Worm (Caenorhabditis elegans) whole organism, midembryonic: ENCODE measurements around the gene cutl-3.

Experiments used
- T22C8.4 ChIP-seq: fragments of 200-800 bp; sonication (Bioruptor generic); IDR thresholded peaks from 2 replicates; pipeline ENCODE4 v1.3.6; 2022; ENCODE audit warnings: missing genetic modification characterization, missing compliant biosample characterization
- cog-1 ChIP-seq: sonication (generic microtip); optimal IDR thresholded peaks from 2 replicates; lab custom pipeline; 2016; ENCODE audit warnings: missing genetic modification characterization, missing compliant biosample characterization
- flt-1 ChIP-seq: fragments of 200-800 bp; sonication (Bioruptor generic); IDR thresholded peaks from 2 replicates; pipeline ENCODE4 v1.3.6; 2022; ENCODE audit warnings: missing genetic modification characterization, missing compliant biosample characterization
- klf-2 ChIP-seq: fragments of 200-800 bp; sonication (Bioruptor generic); conservative IDR thresholded peaks from 2 replicates; pipeline ENCODE4 v1.3.6; 2022; ENCODE audit warnings: missing genetic modification reagents, missing genetic modification characterization, missing compliant biosample characterization
- med-1 ChIP-seq: sonication (generic microtip); optimal IDR thresholded peaks from 2 replicates; lab custom pipeline; 2017; ENCODE audit warnings: missing genetic modification characterization, mild to moderate bottlenecking, missing compliant biosample characterization, antibody characterized with exemption, missing genetic modification reagents; ENCODE audit not compliant: insufficient read depth
- ref-1 ChIP-seq: fragments of 200-800 bp; sonication (Bioruptor generic); conservative IDR thresholded peaks from 2 replicates; pipeline ENCODE4 v1.3.6; 2022; ENCODE audit warnings: missing genetic modification reagents, missing genetic modification characterization, missing compliant biosample characterization
- tab-1 ChIP-seq: fragments of 200-800 bp; sonication (Bioruptor generic); IDR thresholded peaks from 2 replicates; pipeline ENCODE4 v1.3.6; 2022; ENCODE audit warnings: missing genetic modification characterization, missing compliant biosample characterization
- ztf-23 ChIP-seq: fragments of 200-800 bp; sonication (Bioruptor generic); IDR thresholded peaks from 2 replicates; pipeline ENCODE4 v1.3.6; 2022; ENCODE audit warnings: missing genetic modification reagents, missing genetic modification characterization, missing compliant biosample characterization
- ztf-29 ChIP-seq: fragments of 200-800 bp; sonication (Bioruptor generic); IDR thresholded peaks from 2 replicates; pipeline ENCODE4 v1.3.6; 2022; ENCODE audit warnings: missing genetic modification reagents, missing genetic modification characterization, missing compliant biosample characterization

cutl-3 gene

ce11 chrX:14961471-14961870 lies 37.5 kb downstream of the cutl-3 start, which contains the start of gene idpp-3:
Gene idpp-3 (minus strand): TSS chrX:14961571.
- no peak for TF ChIP-seq med-1
- no peak for TF ChIP-seq tab-1
- no peak for TF ChIP-seq flt-1 (GFP tag; lab: Robert Waterston, UW)
- no peak for TF ChIP-seq klf-2 (GFP tag; lab: Robert Waterston, UW)
- TF ChIP-seq T22C8.4 = no peak
- no peak for TF ChIP-seq ztf-29 (GFP tag; lab: Robert Waterston, UW)
- no peak for TF ChIP-seq cog-1 (tag; lab: Kevin White, UChicago)
- no peak for TF ChIP-seq ref-1 (GFP tag; lab: Robert Waterston, UW)
- no peak for TF ChIP-seq ztf-23

- TF ChIP-seq tab-1 (no peak; the same call in 1 of the 2 replicates), klf-2 (GFP tag; lab: Robert Waterston, UW) (no peak), med-1 (no peak), ztf-29 (GFP tag; lab: Robert Waterston, UW) (no peak), T22C8.4 (no peak), ref-1 (GFP tag; lab: Robert Waterston, UW) (no peak), cog-1 (tag; lab: Kevin White, UChicago) (no peak), ztf-23 (no peak), flt-1 (GFP tag; lab: Robert Waterston, UW) (no peak)
Measured at ce11 chrX:14960841-14961240, 38.2 kb downstream of the cutl-3 start.

- no peak for TF ChIP-seq T22C8.4
- no peak for TF ChIP-seq med-1
- no peak for TF ChIP-seq tab-1
- no peak for TF ChIP-seq klf-2 (GFP tag; lab: Robert Waterston, UW)
Measured at ce11 chrX:14959393-14960073, 39.5 kb downstream of the cutl-3 start.

DNA sequence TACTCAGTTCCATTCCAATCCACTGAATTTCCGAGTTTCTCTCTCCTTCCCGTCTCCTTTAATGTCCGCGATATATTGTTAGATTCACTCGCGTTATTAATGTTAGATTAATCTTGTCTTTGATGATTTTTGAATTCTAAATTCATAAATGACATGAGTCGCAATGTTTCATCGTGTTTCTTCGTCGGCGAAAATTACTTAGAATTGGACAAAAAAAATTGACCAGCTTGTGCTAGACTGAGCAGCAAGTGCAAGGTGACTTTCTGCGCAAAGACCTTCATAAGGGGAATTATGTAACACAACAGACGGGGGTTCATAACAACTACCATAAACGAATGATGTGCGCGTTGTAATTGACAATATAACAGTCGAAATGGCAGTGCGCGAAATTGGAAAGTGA lies 40.6 kb downstream of the cutl-3 start:
- TF ChIP-seq ref-1 (GFP tag; lab: Robert Waterston, UW) = no peak
- TF ChIP-seq cog-1 (tag; lab: Kevin White, UChicago) = no peak
- TF ChIP-seq med-1 = no peak
- no peak for TF ChIP-seq ztf-29 (GFP tag; lab: Robert Waterston, UW)
- TF ChIP-seq T22C8.4 = no peak
- TF ChIP-seq ztf-23 = no peak
- no peak for TF ChIP-seq tab-1
- TF ChIP-seq flt-1 (GFP tag; lab: Robert Waterston, UW) = no peak
- TF ChIP-seq klf-2 (GFP tag; lab: Robert Waterston, UW) = no peak

DNA sequence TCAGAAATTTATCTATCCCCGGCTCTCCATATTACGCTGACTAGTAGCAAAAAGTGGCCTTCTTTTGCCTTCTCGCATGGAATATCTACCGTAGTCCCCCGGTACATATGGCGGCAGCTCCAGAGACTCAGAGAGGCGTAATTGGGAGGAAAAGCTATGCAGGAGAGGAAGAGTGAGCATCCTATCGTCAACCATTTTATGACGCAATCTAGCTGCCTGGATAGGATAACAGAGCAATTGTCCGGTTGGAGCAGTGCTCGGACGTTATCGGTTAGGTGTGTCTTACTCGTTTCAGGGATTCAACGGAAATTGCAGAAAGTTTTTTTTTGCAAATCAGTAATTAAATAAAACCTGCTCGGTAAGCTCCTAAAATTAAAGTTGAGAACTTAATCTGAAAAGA lies 41.8 kb downstream of the cutl-3 start:
- TF ChIP-seq ztf-29 (GFP tag; lab: Robert Waterston, UW) (no peak), klf-2 (GFP tag; lab: Robert Waterston, UW) (no peak), ztf-23 (no peak), tab-1 (no peak)

DNA sequence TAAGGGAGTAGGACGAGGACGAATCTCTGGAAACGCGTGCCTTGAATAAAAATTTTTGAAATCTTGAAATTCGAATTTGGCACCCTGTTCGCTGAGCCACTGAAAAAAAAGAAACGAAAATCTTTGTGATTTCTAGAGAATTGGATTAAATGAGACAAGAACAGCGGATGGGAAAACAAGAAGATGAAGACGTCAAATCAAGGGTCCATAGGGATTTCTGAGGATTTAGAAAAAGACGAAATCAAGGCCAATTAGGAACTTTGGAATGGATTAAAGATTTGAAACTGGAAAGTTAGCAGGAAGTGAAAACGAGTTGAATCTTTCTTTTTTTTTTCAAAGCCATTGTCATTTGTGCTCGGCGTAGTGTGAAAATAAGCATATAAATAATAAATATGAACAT lies 44.5 kb downstream of the cutl-3 start, which contains the start of gene pag-3:
Gene pag-3, minus strand, starts transcription at position 101 of the 400 bp plus-strand sequence.
- TF ChIP-seq ref-1 (GFP tag; lab: Robert Waterston, UW) (no peak), T22C8.4 (no peak), ztf-29 (GFP tag; lab: Robert Waterston, UW) (no peak), cog-1 (tag; lab: Kevin White, UChicago) (no peak), klf-2 (GFP tag; lab: Robert Waterston, UW) (no peak), tab-1 (no peak), med-1 (no peak), flt-1 (GFP tag; lab: Robert Waterston, UW) (no peak), ztf-23 (no peak)

- TF ChIP-seq cog-1 (tag; lab: Kevin White, UChicago) = no peak
- no peak for TF ChIP-seq T22C8.4
- no peak for TF ChIP-seq klf-2 (GFP tag; lab: Robert Waterston, UW)
- TF ChIP-seq ztf-29 (GFP tag; lab: Robert Waterston, UW) = no peak
- no peak for TF ChIP-seq tab-1
- TF ChIP-seq ref-1 (GFP tag; lab: Robert Waterston, UW) = no peak
- no peak for TF ChIP-seq flt-1 (GFP tag; lab: Robert Waterston, UW)
- no peak for TF ChIP-seq ztf-23
- no peak for TF ChIP-seq med-1
Measured at ce11 chrX:14951797-14952196, 47.2 kb downstream of the cutl-3 start.

ce11 chrX:14947355-14947668 lies 51.7 kb downstream of the cutl-3 start:
- TF ChIP-seq ref-1 (GFP tag; lab: Robert Waterston, UW) (no peak), ztf-23 (no peak), tab-1 (no peak), T22C8.4 (no peak), cog-1 (tag; lab: Kevin White, UChicago) (no peak), flt-1 (GFP tag; lab: Robert Waterston, UW) (no peak), med-1 (no peak), klf-2 (GFP tag; lab: Robert Waterston, UW) (no peak), ztf-29 (GFP tag; lab: Robert Waterston, UW) (no peak)

- no peak for TF ChIP-seq flt-1 (GFP tag; lab: Robert Waterston, UW)
- 0 out of 2 replicates have a peak, but pooled peaks have one; percentile 12 for TF ChIP-seq ztf-29 (GFP tag; lab: Robert Waterston, UW)
Measured at ce11 chrX:14946464-14947354, 52.3 kb downstream of the cutl-3 start.

DNA sequence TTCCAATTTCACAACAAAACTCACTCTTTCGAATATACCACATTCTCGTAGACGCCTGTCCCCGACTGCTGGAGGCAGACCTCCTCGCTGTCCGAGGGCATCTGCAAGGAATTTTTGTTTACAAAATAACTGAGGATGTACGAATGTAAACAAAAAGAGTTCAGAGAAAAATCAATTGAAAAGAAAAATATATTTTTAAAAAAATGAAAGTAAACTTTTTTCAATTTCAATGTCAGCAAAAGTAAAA lies 52.9 kb downstream of the cutl-3 start, which contains the start of gene mrp-5:
Gene mrp-5, minus strand, starts transcription at position 101 of the 247 bp plus-strand sequence.
- TF ChIP-seq T22C8.4 = no peak
- TF ChIP-seq ref-1 (GFP tag; lab: Robert Waterston, UW) = no peak
- TF ChIP-seq klf-2 (GFP tag; lab: Robert Waterston, UW) = no peak
- TF ChIP-seq tab-1 = no peak
